Worm (Caenorhabditis elegans): ENCODE data around the gene plx-1.

DNA sequence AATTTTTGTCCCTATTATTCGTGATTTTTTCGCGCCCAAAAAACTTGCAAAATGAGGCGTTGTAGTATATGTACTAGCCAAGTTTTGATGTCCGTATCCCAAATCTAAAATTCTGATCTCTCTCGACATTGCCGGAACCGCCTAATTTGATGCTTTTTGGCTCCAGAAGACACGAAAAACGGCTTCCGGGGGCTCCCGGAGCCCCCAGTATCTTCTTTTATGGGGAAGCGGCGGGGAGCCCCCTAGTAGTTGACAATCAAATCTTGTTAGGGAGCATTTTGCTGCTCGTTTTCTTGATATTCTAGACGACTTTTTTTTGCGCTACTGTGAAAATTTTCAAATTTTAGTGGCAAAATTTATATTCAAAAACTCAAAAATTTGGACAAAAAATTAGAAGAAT, 7.8 kb upstream of the plx-1 start:
- TF ChIP-seq T22C8.4 (GFP tag; IDR thresholded peaks at IDR 0.05) (no peak), tab-1 (GFP tag; IDR thresholded peaks at IDR 0.05) (no peak), med-1 (GFP tag; optimal IDR thresholded peaks at IDR 0.05; ENCODE audit: insufficient read depth) (no peak), cog-1 (tag; optimal IDR thresholded peaks at IDR 0.05) (no peak), flt-1 (GFP tag; IDR thresholded peaks at IDR 0.05) (no peak), ref-1 (GFP tag; conservative IDR thresholded peaks at IDR 0.05) (no peak), ztf-23 (GFP tag; IDR thresholded peaks at IDR 0.05) (no peak), klf-2 (GFP tag; conservative IDR thresholded peaks at IDR 0.05) (no peak), ztf-29 (GFP tag; IDR thresholded peaks at IDR 0.05) (no peak)
